Worm (Caenorhabditis elegans) whole organism, young adult: Measurements from ENCODE around the gene hlh-15.

Experiments
- B0261.1 ChIP-seq: sonication (generic microtip); optimal IDR thresholded peaks from 2 replicates; lab custom pipeline; 2016; ENCODE audit warnings: mild to moderate bottlenecking, missing genetic modification characterization, moderate library complexity, missing compliant biosample characterization
- F57A8.1 ChIP-seq: fragments of 200-800 bp; sonication (Bioruptor generic); optimal IDR thresholded peaks from 2 replicates; lab custom pipeline; 2018; ENCODE audit warnings: mild to moderate bottlenecking, missing genetic modification characterization, moderate library complexity, missing compliant biosample characterization
- bed-1 ChIP-seq: fragments of 200-800 bp; sonication (Bioruptor generic); IDR thresholded peaks from 2 replicates; pipeline ENCODE4 v1.3.6; 2022; ENCODE audit warnings: missing genetic modification reagents, missing genetic modification characterization, missing compliant biosample characterization
- dpff-1 ChIP-seq: sonication (generic microtip); optimal IDR thresholded peaks from 2 replicates; lab custom pipeline; 2017; ENCODE audit warnings: mild to moderate bottlenecking, missing genetic modification characterization, missing compliant biosample characterization
- egrh-3 ChIP-seq: fragments of 200-800 bp; sonication (Bioruptor generic); IDR thresholded peaks from 2 replicates; pipeline ENCODE4 v1.3.6; 2022; ENCODE audit warnings: missing genetic modification reagents, missing genetic modification characterization, missing compliant biosample characterization
- lin-35 ChIP-seq, 3 experiments: fragments of 150-350 bp in 2 of 3; sonication (generic microtip) in 1 of 3; optimal IDR thresholded peaks; 2 replicates each; lab custom pipeline; 2014 to 2018; ENCODE audit warnings: missing biosample characterization in 3 of 3, missing genetic modification characterization in 3 of 3, missing genetic modification reagents in 3 of 3
- snpc-4 ChIP-seq, 5 experiments: fragments of 150-350 bp in 1 of 5; sonication (generic microtip) in 4 of 5; optimal IDR thresholded peaks; 2 replicates each; lab custom pipeline; 2014 to 2018; ENCODE audit warnings: missing genetic modification characterization in 5 of 5, missing biosample characterization in 3 of 5, antibody characterized with exemption in 2 of 5, mild to moderate bottlenecking in 2 of 5, missing compliant biosample characterization in 2 of 5, missing genotype in 2 of 5, moderate library complexity in 2 of 5, missing genetic modification reagents in 1 of 5

DNA sequence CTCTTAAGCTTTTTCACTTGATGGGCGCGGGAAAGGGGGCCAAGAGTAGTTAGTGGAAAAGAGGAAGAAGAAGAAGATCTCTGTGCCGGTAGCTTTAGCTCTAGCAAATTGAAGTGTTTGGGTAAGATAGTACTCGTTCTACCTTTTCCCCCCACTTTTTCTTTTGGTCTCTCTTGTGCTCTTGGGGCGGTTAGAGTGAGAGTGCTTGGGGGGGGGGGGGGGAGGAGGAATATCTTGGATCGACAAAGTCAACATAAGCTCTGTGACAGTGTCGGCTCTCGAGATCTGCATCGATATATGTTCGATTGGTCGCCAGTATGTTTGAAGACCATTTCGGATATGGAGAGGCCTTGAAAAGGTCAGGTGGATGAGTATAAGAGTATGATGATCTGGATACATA lies 46.6 kb upstream of the hlh-15 start, which contains the start of gene fox-1:
- no peak for TF ChIP-seq snpc-4 (GFP tag; optimal IDR thresholded peaks at IDR 0.05; lab: Kevin White, UChicago)
- no peak for TF ChIP-seq snpc-4 (tag; optimal IDR thresholded peaks at IDR 0.05; lab: Kevin White, UChicago)
- no peak for TF ChIP-seq lin-35 (GFP tag; optimal IDR thresholded peaks at IDR 0.05; lab: Kevin White, UChicago)
- TF ChIP-seq dpff-1 (tag; lab: Kevin White, UChicago), result no peak
- TF ChIP-seq bed-1 (GFP tag; lab: Robert Waterston, UW), result no peak
- TF ChIP-seq F57A8.1, result no peak
- no peak for TF ChIP-seq egrh-3 (GFP tag; lab: Robert Waterston, UW)
- TF ChIP-seq B0261.1, result no peak
